Fruit fly (Drosophila melanogaster): ENCODE data around the gene Mic26-27.

Mic26-27 gene

dm6 chr3R:16156032-16156431, 9.4 kb upstream of the Mic26-27 start:
- no peak for TF ChIP-seq CG8478 (optimal IDR thresholded peaks at IDR 0.05)
- TF ChIP-seq CTCF (optimal IDR thresholded peaks at IDR 0.05), result no peak

dm6 chr3R:16154682-16155081, 8.0 kb upstream of the Mic26-27 start, which contains the start of gene CG6006:
Gene CG6006 (plus strand): TSS chr3R:16154982.
- TF ChIP-seq CG8478 (optimal IDR thresholded peaks at IDR 0.05) (no peak), CTCF (optimal IDR thresholded peaks at IDR 0.05) (no peak)

- TF ChIP-seq CG8478 (optimal IDR thresholded peaks at IDR 0.05) (no peak), CTCF (optimal IDR thresholded peaks at IDR 0.05) (no peak)
Observed at dm6 chr3R:16154263-16154662, 7.6 kb upstream of the Mic26-27 start.

- TF ChIP-seq CTCF (optimal IDR thresholded peaks at IDR 0.05) (no peak), CG8478 (optimal IDR thresholded peaks at IDR 0.05) (no peak)
Observed at dm6 chr3R:16153356-16153905, 6.8 kb upstream of the Mic26-27 start.

- no peak for TF ChIP-seq CTCF (optimal IDR thresholded peaks at IDR 0.05)
- TF ChIP-seq CG8478 (optimal IDR thresholded peaks at IDR 0.05), result no peak
Observed at dm6 chr3R:16152369-16152768, 5.7 kb upstream of the Mic26-27 start.

- TF ChIP-seq CTCF (optimal IDR thresholded peaks at IDR 0.05) (no peak), CG8478 (optimal IDR thresholded peaks at IDR 0.05) (no peak)
Observed at dm6 chr3R:16151239-16151860, 4.7 kb upstream of the Mic26-27 start, which contains the start of gene Fer2. Gene Fer2 (minus strand): TSS chr3R:16151312.

dm6 chr3R:16148712-16149111, 2.1 kb upstream of the Mic26-27 start:
- no peak for TF ChIP-seq CG8478 (optimal IDR thresholded peaks at IDR 0.05)

- no peak for TF ChIP-seq CTCF (optimal IDR thresholded peaks at IDR 0.05)
- no peak for TF ChIP-seq CG8478 (optimal IDR thresholded peaks at IDR 0.05)
Observed at dm6 chr3R:16135616-16136015, 11.0 kb downstream of the Mic26-27 start.

dm6 chr3R:16128471-16128870, 18.2 kb downstream of the Mic26-27 start:
- no peak for TF ChIP-seq CG8478 (optimal IDR thresholded peaks at IDR 0.05)
- no peak for TF ChIP-seq CTCF (optimal IDR thresholded peaks at IDR 0.05)

dm6 chr3R:16119441-16119840, 27.2 kb downstream of the Mic26-27 start:
- TF ChIP-seq CTCF (optimal IDR thresholded peaks at IDR 0.05) (no peak), CG8478 (optimal IDR thresholded peaks at IDR 0.05) (no peak)

- TF ChIP-seq CG8478 (optimal IDR thresholded peaks at IDR 0.05) (no peak), CTCF (optimal IDR thresholded peaks at IDR 0.05) (no peak)
Observed at dm6 chr3R:16117359-16117758, 29.3 kb downstream of the Mic26-27 start.

- TF ChIP-seq CTCF (optimal IDR thresholded peaks at IDR 0.05) (no peak), CG8478 (optimal IDR thresholded peaks at IDR 0.05) (no peak)
Observed at dm6 chr3R:16115861-16116260, 30.8 kb downstream of the Mic26-27 start, which contains the start of gene Sb. Gene Sb (plus strand): TSS chr3R:16116161.

- TF ChIP-seq CG8478 (optimal IDR thresholded peaks at IDR 0.05), result no peak
- TF ChIP-seq CTCF (optimal IDR thresholded peaks at IDR 0.05), result no peak
Observed at dm6 chr3R:16113124-16113523, 33.5 kb downstream of the Mic26-27 start.

- no peak for TF ChIP-seq CG8478 (optimal IDR thresholded peaks at IDR 0.05)
- TF ChIP-seq CTCF (optimal IDR thresholded peaks at IDR 0.05), result no peak
Observed at dm6 chr3R:16105813-16106480, 40.7 kb downstream of the Mic26-27 start.

- TF ChIP-seq CTCF (optimal IDR thresholded peaks at IDR 0.05), result no peak
- TF ChIP-seq CG8478 (optimal IDR thresholded peaks at IDR 0.05), result peak; percentile 78
Observed at dm6 chr3R:16099268-16100240, 47.1 kb downstream of the Mic26-27 start.

All from S2 (cell line).